Comparison of ENCODE assay signal across 3 worm cellular contexts in genomic region chrIV:11131268-11131667, ce11.
A peak's percentile ranks its signal among the peaks of the same experiment; 100 is the strongest.
TF ChIP-seq lines count a peak whose summit lies in the region.

ard-1 (plus strand) TSS chrIV:11131279.

TF ChIP-seq in whole organism, L4 larva, 104 proteins besides CTCF, POLR2A, EP300 and RAD21:
- TF ChIP-seq ctbp-1 (GFP tag; IDR thresholded peaks at IDR 0.05; lab: Robert Waterston, UW), result peak; percentile 10; the same call in 1 of the 2 replicates
- TF ChIP-seq nhr-28 (tag; optimal IDR thresholded peaks at IDR 0.05; lab: Kevin White, UChicago), result no peak
- TF ChIP-seq aha-1 (tag; lab: Kevin White, UChicago), result no peak

TF ChIP-seq in whole organism, early embryonic, 17 proteins besides CTCF, POLR2A, EP300 and RAD21:
- TF ChIP-seq ceh-36 (tag; optimal IDR thresholded peaks at IDR 0.05; lab: Kevin White, UChicago) (no peak), ama-1 (optimal IDR thresholded peaks at IDR 0.05; lab: Kevin White, UChicago) (peak; percentile 90), tbx-11 (GFP tag; IDR thresholded peaks at IDR 0.05; lab: Robert Waterston, UW) (no peak), B0310.2 (tag; optimal IDR thresholded peaks at IDR 0.05; lab: Kevin White, UChicago) (peak; percentile 63)

TF ChIP-seq in whole organism, young adult, 124 proteins besides CTCF, POLR2A, EP300 and RAD21:
- TF ChIP-seq die-1 (tag; optimal IDR thresholded peaks at IDR 0.05; lab: Kevin White, UChicago), result no peak
- no peak for TF ChIP-seq dpl-1 (GFP tag; optimal IDR thresholded peaks at IDR 0.05; lab: Kevin White, UChicago)
- TF ChIP-seq athp-1 (tag; optimal IDR thresholded peaks at IDR 0.05; lab: Kevin White, UChicago), result no peak
- TF ChIP-seq attf-6 (GFP tag; IDR thresholded peaks at IDR 0.05; lab: Robert Waterston, UW), result no peak
- peak; percentile 10 for TF ChIP-seq xnd-1 (tag; optimal IDR thresholded peaks at IDR 0.05; lab: Kevin White, UChicago)
- 0 out of 2 replicates have a peak, but pooled peaks have one; percentile 39 for TF ChIP-seq B0336.3 (GFP tag; IDR thresholded peaks at IDR 0.05; lab: Robert Waterston, UW)
- TF ChIP-seq madf-8 (GFP tag; conservative IDR thresholded peaks at IDR 0.05; lab: Robert Waterston, UW), result no peak
- TF ChIP-seq hsf-1 (GFP tag; IDR thresholded peaks at IDR 0.05; lab: Robert Waterston, UW), result 0 out of 2 replicates have a peak, but pooled peaks have one; percentile 15
- TF ChIP-seq ceh-40 (GFP tag; IDR thresholded peaks at IDR 0.05; lab: Robert Waterston, UW), result no peak
- no peak for TF ChIP-seq hlh-12 (tag; optimal IDR thresholded peaks at IDR 0.05; lab: Kevin White, UChicago)
- TF ChIP-seq madf-3 (GFP tag; IDR thresholded peaks at IDR 0.05; lab: Robert Waterston, UW), result 0 out of 2 replicates have a peak, but pooled peaks have one; percentile 32
